Fruit fly (Drosophila melanogaster): ENCODE measurements around the gene js.

dm6 chr3R:16359098-16359497 is 9.0 kb downstream of the js start, which contains the start of gene CG17931:
- TF ChIP-seq CG8478 (optimal IDR thresholded peaks at IDR 0.05) (no peak), Dll (optimal IDR thresholded peaks at IDR 0.05) (no peak)

Measured in whole organism.